Fruit fly (Drosophila melanogaster): ENCODE data around the gene CG15531.
A peak's percentile ranks its signal among the peaks of the same experiment; 100 is the strongest.

The CG15531 gene

dm6 chr3R:30189836-30190235 is 6.2 kb downstream of the CG15531 start (continued):
- TF ChIP-seq CG1024 (GFP tag; IDR thresholded peaks at IDR 0.05) (peak; percentile 73), CG17328 (GFP tag; IDR thresholded peaks at IDR 0.05) (peak; percentile 79), CG1647 (GFP tag; optimal IDR thresholded peaks at IDR 0.05) (peak; percentile 13), CG2202 (tag; optimal IDR thresholded peaks at IDR 0.05) (no peak), gsb-n (tag; optimal IDR thresholded peaks at IDR 0.05) (peak; percentile 47), bowl (GFP tag; IDR thresholded peaks at IDR 0.05) (no peak), CG10274 (GFP tag; optimal IDR thresholded peaks at IDR 0.05) (peak; percentile 51), tio (GFP tag; optimal IDR thresholded peaks at IDR 0.05) (peak; percentile 65), ci (GFP tag; IDR thresholded peaks at IDR 0.05) (peak; percentile 92), CG17186 (GFP tag; optimal IDR thresholded peaks at IDR 0.05) (no peak), Abd-B (GFP tag; optimal IDR thresholded peaks at IDR 0.05) (peak; percentile 72), zen (tag; optimal IDR thresholded peaks at IDR 0.05) (peak; percentile 43), grau (tag; optimal IDR thresholded peaks at IDR 0.05) (peak; percentile 67), sim (GFP tag; IDR thresholded peaks at IDR 0.05) (peak; percentile 75), CG2199 (GFP tag; IDR thresholded peaks at IDR 0.05) (no peak), Hr51 (GFP tag; optimal IDR thresholded peaks at IDR 0.05) (peak; percentile 20 to 80), ap (GFP tag; IDR thresholded peaks at IDR 0.05) (peak; percentile 76), CG8359 (GFP tag; optimal IDR thresholded peaks at IDR 0.05; ENCODE audit: borderline replicate concordance) (peak; percentile 58), Sin3A (optimal IDR thresholded peaks at IDR 0.05) (no peak), schlank (tag; optimal IDR thresholded peaks at IDR 0.05) (no peak), oc (tag; optimal IDR thresholded peaks at IDR 0.05) (peak; percentile 71), exex (tag; optimal IDR thresholded peaks at IDR 0.05) (peak; percentile 15), kah (GFP tag; optimal IDR thresholded peaks at IDR 0.05) (peak; percentile 40), psq (GFP tag; optimal IDR thresholded peaks at IDR 0.05) (no peak), chif (GFP tag; optimal IDR thresholded peaks at IDR 0.05) (peak; percentile 54 to 70), CG12391 (tag; optimal IDR thresholded peaks at IDR 0.05) (peak; percentile 64), onecut (GFP tag; IDR thresholded peaks at IDR 0.05) (peak; percentile 62), eyg (GFP tag; optimal IDR thresholded peaks at IDR 0.05) (no peak), Hmx (GFP tag; optimal IDR thresholded peaks at IDR 0.05) (peak; percentile 4), CG6254 (GFP tag; optimal IDR thresholded peaks at IDR 0.05) (peak; percentile 61), D (optimal IDR thresholded peaks at IDR 0.05) (no peak), D (GFP tag; optimal IDR thresholded peaks at IDR 0.05) (peak; percentile 73), CG6654 (GFP tag; optimal IDR thresholded peaks at IDR 0.05) (peak; percentile 20), gt (GFP tag; IDR thresholded peaks at IDR 0.05) (peak; percentile 42; the same call in 1 of the 2 replicates), vvl (GFP tag; IDR thresholded peaks at IDR 0.05) (peak; percentile 89), CG30403 (GFP tag; optimal IDR thresholded peaks at IDR 0.05) (peak; percentile 75), CG12071 (GFP tag; optimal IDR thresholded peaks at IDR 0.05) (peak; percentile 66), YL-1 (GFP tag; optimal IDR thresholded peaks at IDR 0.05) (no peak), jumu (GFP tag; optimal IDR thresholded peaks at IDR 0.05) (peak; percentile 20), Elba2 (GFP tag; optimal IDR thresholded peaks at IDR 0.05) (no peak), CG1233 (GFP tag; optimal IDR thresholded peaks at IDR 0.05) (peak; percentile 54), Awh (GFP tag; IDR thresholded peaks at IDR 0.05) (peak; percentile 77), CG15073 (GFP tag; optimal IDR thresholded peaks at IDR 0.05) (no peak), vfl (GFP tag; optimal IDR thresholded peaks at IDR 0.05) (no peak), Gsc (GFP tag; IDR thresholded peaks at IDR 0.05) (peak; percentile 52; the same call in 1 of the 2 replicates), CoRest (tag; optimal IDR thresholded peaks at IDR 0.05) (peak; percentile 70), CG9609 (GFP tag; optimal IDR thresholded peaks at IDR 0.05) (peak; percentile 60), CG5180 (GFP tag; optimal IDR thresholded peaks at IDR 0.05) (peak; percentile 48), HmgD (GFP tag; optimal IDR thresholded peaks at IDR 0.05) (no peak), sqz (GFP tag; optimal IDR thresholded peaks at IDR 0.05) (peak; percentile 49), CG17568 (GFP tag; optimal IDR thresholded peaks at IDR 0.05) (peak; percentile 30), CG10431 (GFP tag; optimal IDR thresholded peaks at IDR 0.05) (no peak)

All from whole organism, embryonic.